Worm (Caenorhabditis elegans) whole organism, L3 larva: ENCODE data around the gene ceh-87.

Experiments used
- aly-2 ChIP-seq: fragments of 150-350 bp; optimal IDR thresholded peaks from 2 replicates; lab custom pipeline; 2014; ENCODE audit warnings: missing biosample characterization, missing genetic modification characterization
- ama-1 ChIP-seq: fragments of 150-350 bp; optimal IDR thresholded peaks from 2 replicates; lab custom pipeline; 2018
- elt-2 ChIP-seq: sonication (generic microtip); optimal IDR thresholded peaks from 2 replicates; lab custom pipeline; 2016; ENCODE audit warnings: missing genetic modification reagents, mild to moderate bottlenecking, missing genetic modification characterization, missing compliant biosample characterization
- fos-1 ChIP-seq: fragments of 150-350 bp; optimal IDR thresholded peaks from 2 replicates; lab custom pipeline; 2014; ENCODE audit warnings: missing biosample characterization, missing genetic modification characterization
- lin-39 ChIP-seq: fragments of 150-350 bp; optimal IDR thresholded peaks from 2 replicates; lab custom pipeline; 2018; ENCODE audit warnings: missing biosample characterization, missing genetic modification reagents, missing genetic modification characterization
- mdl-1 ChIP-seq: fragments of 150-350 bp; optimal IDR thresholded peaks from 2 replicates; lab custom pipeline; 2014; ENCODE audit warnings: missing biosample characterization, missing genetic modification characterization
- nhr-76 ChIP-seq: fragments of 150-350 bp; sonication (generic microtip); optimal IDR thresholded peaks from 5 replicates; lab custom pipeline; 2014; ENCODE audit warnings: missing biosample characterization, missing genetic modification characterization
- snpc-4 ChIP-seq: fragments of 150-350 bp; optimal IDR thresholded peaks from 2 replicates; lab custom pipeline; 2014; ENCODE audit warnings: missing biosample characterization, missing genetic modification characterization
- unc-62 ChIP-seq: fragments of 150-350 bp; sonication (generic microtip); optimal IDR thresholded peaks from 4 replicates; lab custom pipeline; 2014; ENCODE audit warnings: missing biosample characterization, missing genetic modification reagents, missing genetic modification characterization
- ztf-4 ChIP-seq: fragments of 150-350 bp; optimal IDR thresholded peaks from 2 replicates; lab custom pipeline; 2014; ENCODE audit warnings: missing biosample characterization, missing genetic modification characterization

ce11 chrII:2649539-2649938 is 34.6 kb downstream of the ceh-87 start, which contains the start of the genes F22E5.13 and F22E5.6:
- TF ChIP-seq elt-2 (no peak), mdl-1 (tag; lab: Kevin White, UChicago) (no peak), snpc-4 (tag; lab: Kevin White, UChicago) (no peak), ama-1 (lab: Kevin White, UChicago) (no peak), nhr-76 (no peak), unc-62 (GFP tag; lab: Kevin White, UChicago) (no peak), ztf-4 (no peak), lin-39 (no peak), aly-2 (tag; lab: Kevin White, UChicago) (no peak), fos-1 (no peak)
